Fruit fly (Drosophila melanogaster): Measurements from ENCODE around the gene Sgs7.

Gene Sgs7

DNA sequence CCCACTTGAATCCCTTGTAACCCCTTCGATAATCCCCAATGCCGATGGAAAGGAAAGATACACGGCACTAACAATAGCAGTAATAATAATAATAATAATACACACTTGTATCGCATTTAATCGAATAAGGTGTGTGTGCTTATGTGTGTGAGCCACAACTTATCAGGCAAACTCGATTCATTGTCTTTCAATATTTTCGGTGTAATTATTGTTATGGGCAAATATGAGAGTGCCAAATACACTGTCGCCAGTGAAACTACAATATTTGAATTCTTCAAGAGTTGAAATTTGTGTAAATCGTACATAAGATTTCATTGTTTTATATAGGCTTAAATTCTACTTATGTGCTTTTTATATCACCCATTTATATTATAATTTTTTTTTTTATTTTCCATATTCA is 6.6 kb downstream of the Sgs7 start (continued):
- TF ChIP-seq CG7556 (GFP tag; optimal IDR thresholded peaks at IDR 0.05), result no peak
- no peak for TF ChIP-seq MBD-R2 (GFP tag; IDR thresholded peaks at IDR 0.05)
- no peak for TF ChIP-seq CG15479 (GFP tag; optimal IDR thresholded peaks at IDR 0.05)
- no peak for TF ChIP-seq CG10274 (GFP tag; optimal IDR thresholded peaks at IDR 0.05)
- TF ChIP-seq Camta (GFP tag; optimal IDR thresholded peaks at IDR 0.05), result no peak
- no peak for TF ChIP-seq Hsf (GFP tag; optimal IDR thresholded peaks at IDR 0.05)
- TF ChIP-seq CG15601 (tag; optimal IDR thresholded peaks at IDR 0.05), result no peak
- TF ChIP-seq CG6813 (GFP tag; optimal IDR thresholded peaks at IDR 0.05), result no peak
- no peak for TF ChIP-seq sc (optimal IDR thresholded peaks at IDR 0.05)
- peak; percentile 27 for TF ChIP-seq sc (GFP tag; optimal IDR thresholded peaks at IDR 0.05)
- no peak for TF ChIP-seq aop (GFP tag; IDR thresholded peaks at IDR 0.05)
- TF ChIP-seq Eip74EF (GFP tag; optimal IDR thresholded peaks at IDR 0.05), result no peak
- no peak for TF ChIP-seq Optix (GFP tag; IDR thresholded peaks at IDR 0.05)
- TF ChIP-seq Asciz (GFP tag; optimal IDR thresholded peaks at IDR 0.05), result no peak
- TF ChIP-seq zf30C (GFP tag; optimal IDR thresholded peaks at IDR 0.05), result no peak
- TF ChIP-seq Med (GFP tag), result no peak
- no peak for TF ChIP-seq ro (GFP tag; IDR thresholded peaks at IDR 0.05)
- TF ChIP-seq tio (GFP tag; optimal IDR thresholded peaks at IDR 0.05), result no peak
- TF ChIP-seq lov (optimal IDR thresholded peaks at IDR 0.05), result no peak
- no peak for TF ChIP-seq lov (GFP tag; IDR thresholded peaks at IDR 0.05)
- no peak for TF ChIP-seq Mrtf (GFP tag; IDR thresholded peaks at IDR 0.05)
- no peak for TF ChIP-seq CG4854 (GFP tag; optimal IDR thresholded peaks at IDR 0.05)
- TF ChIP-seq CG17912 (GFP tag; optimal IDR thresholded peaks at IDR 0.05), result no peak
- no peak for TF ChIP-seq CG14014 (GFP tag; IDR thresholded peaks at IDR 0.05)
- no peak for TF ChIP-seq CG7372 (GFP tag; IDR thresholded peaks at IDR 0.05)
- no peak for TF ChIP-seq insv (GFP tag; optimal IDR thresholded peaks at IDR 0.05)
- TF ChIP-seq CG1603 (tag; optimal IDR thresholded peaks at IDR 0.05), result peak; percentile 45
- TF ChIP-seq ash1 (GFP tag; optimal IDR thresholded peaks at IDR 0.05), result no peak
- TF ChIP-seq CG6175 (GFP tag; IDR thresholded peaks at IDR 0.05), result no peak
- no peak for TF ChIP-seq toy (GFP tag; IDR thresholded peaks at IDR 0.05)
- no peak for TF ChIP-seq ATbp (GFP tag; optimal IDR thresholded peaks at IDR 0.05)
- no peak for TF ChIP-seq Lpt (GFP tag; optimal IDR thresholded peaks at IDR 0.05)
- no peak for TF ChIP-seq CG18262 (tag; optimal IDR thresholded peaks at IDR 0.05)
- peak; percentile 28 for TF ChIP-seq CG3407 (GFP tag; optimal IDR thresholded peaks at IDR 0.05)
- peak; percentile 5 for TF ChIP-seq unpg (GFP tag; optimal IDR thresholded peaks at IDR 0.05)
- TF ChIP-seq bbx (GFP tag; IDR thresholded peaks at IDR 0.05; ENCODE audit: partially characterized antibody), result no peak
- no peak for TF ChIP-seq H2.0 (GFP tag; IDR thresholded peaks at IDR 0.05)
- no peak for TF ChIP-seq CG13624 (GFP tag; optimal IDR thresholded peaks at IDR 0.05)
- TF ChIP-seq emc (GFP tag; optimal IDR thresholded peaks at IDR 0.05), result no peak
- no peak for TF ChIP-seq nau (GFP tag; optimal IDR thresholded peaks at IDR 0.05)
- TF ChIP-seq Antp (GFP tag; optimal IDR thresholded peaks at IDR 0.05), result no peak
- TF ChIP-seq HLH4C (GFP tag; IDR thresholded peaks at IDR 0.05; ENCODE audit: partially characterized antibody), result no peak
- TF ChIP-seq Hmr (GFP tag; optimal IDR thresholded peaks at IDR 0.05), result no peak
- TF ChIP-seq Drgx (GFP tag; IDR thresholded peaks at IDR 0.05), result no peak
- TF ChIP-seq CG5180 (GFP tag; optimal IDR thresholded peaks at IDR 0.05), result no peak
- TF ChIP-seq ems (GFP tag; optimal IDR thresholded peaks at IDR 0.05), result no peak
- TF ChIP-seq BtbVII (GFP tag; optimal IDR thresholded peaks at IDR 0.05), result no peak
- no peak for TF ChIP-seq CG12769 (tag; optimal IDR thresholded peaks at IDR 0.05)
- peak; percentile 50 for TF ChIP-seq D19A (tag; optimal IDR thresholded peaks at IDR 0.05)
- no peak for TF ChIP-seq CG9609 (GFP tag; optimal IDR thresholded peaks at IDR 0.05)
